Fruit fly (Drosophila melanogaster) whole organism, prepupa: ENCODE measurements around the gene CG5039.

ENCODE experiments used
- Blimp-1 ChIP-seq: fragments of 200-800 bp; sonication (Bioruptor generic); optimal IDR thresholded peaks from 3 replicates; lab custom pipeline; 2017; ENCODE audit warnings: missing biosample characterization, missing genetic modification characterization, mild to moderate bottlenecking, moderate library complexity, missing genetic modification reagents
- CG11762 ChIP-seq: fragments of 200-800 bp; sonication (Bioruptor generic); optimal IDR thresholded peaks from 3 replicates; lab custom pipeline; 2016; ENCODE audit warnings: missing biosample characterization, missing genetic modification characterization; ENCODE audit not compliant: insufficient read depth
- CG11902 ChIP-seq: fragments of 200-800 bp; sonication (Bioruptor generic); optimal IDR thresholded peaks from 3 replicates; lab custom pipeline; 2016; ENCODE audit warnings: missing biosample characterization, missing genetic modification characterization
- CG34406 ChIP-seq: fragments of 200-800 bp; sonication (Bioruptor generic); optimal IDR thresholded peaks from 3 replicates; lab custom pipeline; 2016; ENCODE audit warnings: missing biosample characterization, missing genetic modification characterization
- CG6276 ChIP-seq: fragments of 200-800 bp; sonication (Bioruptor generic); optimal IDR thresholded peaks from 2 replicates; lab custom pipeline; 2017; ENCODE audit warnings: missing biosample characterization, mild to moderate bottlenecking, missing genetic modification characterization
- CG9139 ChIP-seq: fragments of 200-800 bp; sonication (Bioruptor generic); optimal IDR thresholded peaks from 3 replicates; lab custom pipeline; 2017; ENCODE audit warnings: missing biosample characterization, mild to moderate bottlenecking, missing genetic modification characterization
- Gug ChIP-seq: fragments of 200-800 bp; sonication (Bioruptor generic); IDR thresholded peaks from 2 replicates; pipeline ENCODE4 v1.3.6; 2022; ENCODE audit warnings: missing biosample characterization, missing genetic modification characterization
- OdsH ChIP-seq: fragments of 200-800 bp; sonication (Bioruptor generic); optimal IDR thresholded peaks from 3 replicates; lab custom pipeline; 2016; ENCODE audit warnings: missing biosample characterization, missing genetic modification characterization
- eg ChIP-seq: fragments of 200-800 bp; sonication (Bioruptor generic); IDR thresholded peaks from 3 replicates; pipeline ENCODE4 v1.3.6; 2022; ENCODE audit warnings: missing biosample characterization, missing genetic modification characterization
- fkh ChIP-seq: fragments of 200-800 bp; sonication (Bioruptor generic); optimal IDR thresholded peaks from 3 replicates; lab custom pipeline; 2017; ENCODE audit warnings: missing biosample characterization, mild to moderate bottlenecking, missing genetic modification characterization, moderate library complexity
- salr ChIP-seq, 2 experiments: fragments of 200-800 bp; sonication (Bioruptor generic); optimal IDR thresholded peaks; 3 replicates each; lab custom pipeline; 2016 to 2018; ENCODE audit warnings: missing biosample characterization in 2 of 2, missing genetic modification characterization in 2 of 2, mild to moderate bottlenecking in 1 of 2
- spab ChIP-seq: fragments of 200-800 bp; sonication (Bioruptor generic); optimal IDR thresholded peaks from 2 replicates; lab custom pipeline; 2017; ENCODE audit warnings: missing biosample characterization, mild to moderate bottlenecking, missing genetic modification characterization, missing genetic modification reagents
- svp ChIP-seq: fragments of 200-800 bp; sonication (Bioruptor generic); peaks from one replicate; lab custom pipeline; 2016; ENCODE audit warnings: missing biosample characterization, missing genetic modification characterization

- TF ChIP-seq Gug (GFP tag; lab: Robert Waterston, UW) (no peak), svp (GFP tag; lab: Kevin White, UChicago) (no peak), OdsH (no peak), eg (GFP tag; lab: Robert Waterston, UW) (0 out of 3 replicates have a peak, but pooled peaks have one; percentile 11), Blimp-1 (no peak), spab (GFP tag; lab: Kevin White, UChicago) (no peak), CG11762 (GFP tag; lab: Kevin White, UChicago) (no peak), CG34406 (GFP tag; lab: Kevin White, UChicago) (no peak), CG9139 (GFP tag; lab: Kevin White, UChicago) (no peak), fkh (GFP tag; lab: Kevin White, UChicago) (no peak), salr (GFP tag; optimal IDR thresholded peaks at IDR 0.05; lab: Kevin White, UChicago) (no peak), CG11902 (GFP tag; lab: Kevin White, UChicago) (no peak), CG6276 (no peak)
Measured at dm6 chr3R:25662358-25662757, 16.1 kb upstream of the CG5039 start.
